Worm (Caenorhabditis elegans): ENCODE data around the gene T12B3.3.

T12B3.3 gene

DNA sequence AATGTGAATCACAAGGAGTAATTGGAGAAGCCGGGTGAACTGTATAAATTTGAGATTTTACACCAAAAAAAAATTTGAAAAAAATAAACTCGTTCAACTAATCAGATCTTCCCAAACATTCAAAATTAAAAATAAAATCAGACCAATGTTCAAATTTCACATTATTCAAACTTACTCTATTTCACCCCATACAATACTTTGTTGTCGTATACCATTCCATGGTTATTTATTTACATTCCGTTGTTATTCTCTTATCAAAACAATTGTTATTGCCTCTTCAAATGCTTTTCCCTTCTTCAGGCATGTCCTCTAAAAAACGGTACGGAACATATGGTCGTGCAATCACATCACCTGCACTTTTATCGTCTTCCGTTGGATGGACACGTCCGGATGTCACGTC, 49.3 kb downstream of the T12B3.3 start, which contains the start of gene unc-82:
unc-82 (plus strand) TSS at position 301 of the 400 bp plus-strand sequence.
- no peak for TF ChIP-seq hlh-1 (tag; optimal IDR thresholded peaks at IDR 0.05)
- TF ChIP-seq blmp-1 (tag; optimal IDR thresholded peaks at IDR 0.05): no peak
- TF ChIP-seq lsy-2 (tag; optimal IDR thresholded peaks at IDR 0.05): no peak
- no peak for TF ChIP-seq M03D4.4 (tag; optimal IDR thresholded peaks at IDR 0.05)
- TF ChIP-seq ces-1 (GFP tag; optimal IDR thresholded peaks at IDR 0.05): no peak
- TF ChIP-seq pha-4 (tag; optimal IDR thresholded peaks at IDR 0.05): no peak
- no peak for TF ChIP-seq nhr-76 (tag; optimal IDR thresholded peaks at IDR 0.05)
- no peak for TF ChIP-seq ceh-43 (GFP tag; optimal IDR thresholded peaks at IDR 0.05)
- TF ChIP-seq cnd-1 (tag; optimal IDR thresholded peaks at IDR 0.05): no peak
- no peak for TF ChIP-seq snpc-4 (tag; optimal IDR thresholded peaks at IDR 0.05)
- no peak for TF ChIP-seq bed-3 (GFP tag; optimal IDR thresholded peaks at IDR 0.05)

DNA sequence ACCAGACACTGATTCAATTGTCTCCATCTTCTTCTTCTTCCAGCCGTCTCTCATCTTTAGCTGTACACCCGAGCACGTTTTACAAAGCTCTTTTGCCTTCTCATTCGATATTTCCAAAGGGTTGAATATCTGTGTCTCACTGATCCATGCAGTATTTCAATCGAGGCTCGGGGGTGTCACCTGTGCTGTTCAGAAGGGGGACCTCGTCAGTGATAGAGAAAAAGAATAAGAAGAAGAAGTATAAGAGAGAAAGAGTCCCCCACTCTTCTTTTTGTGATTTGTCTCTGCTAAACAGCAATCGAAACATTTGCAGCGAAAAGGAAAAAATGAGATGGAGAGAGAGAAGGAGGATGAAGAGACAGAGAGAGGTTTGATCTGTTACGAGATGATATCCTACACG, 51.1 kb downstream of the T12B3.3 start:
- TF ChIP-seq flh-1 (GFP tag; optimal IDR thresholded peaks at IDR 0.05) (no peak), hlh-1 (tag; optimal IDR thresholded peaks at IDR 0.05) (peak; percentile 99), unc-62 (GFP tag; optimal IDR thresholded peaks at IDR 0.05) (peak; percentile 83), unc-120 (tag; optimal IDR thresholded peaks at IDR 0.05; ENCODE audit: poor library complexity, severe bottlenecking) (peak; percentile 92)

Data from whole organism, mixed stage, embryonic.